Worm (Caenorhabditis elegans) whole organism, midembryonic: ENCODE measurements around the gene T10C6.15.

Experiments used
- T22C8.4 ChIP-seq: fragments of 200-800 bp; sonication (Bioruptor generic); IDR thresholded peaks from 2 replicates; pipeline ENCODE4 v1.3.6; 2022; ENCODE audit warnings: missing genetic modification characterization, missing compliant biosample characterization
- cog-1 ChIP-seq: sonication (generic microtip); optimal IDR thresholded peaks from 2 replicates; lab custom pipeline; 2016; ENCODE audit warnings: missing genetic modification characterization, missing compliant biosample characterization
- flt-1 ChIP-seq: fragments of 200-800 bp; sonication (Bioruptor generic); IDR thresholded peaks from 2 replicates; pipeline ENCODE4 v1.3.6; 2022; ENCODE audit warnings: missing genetic modification characterization, missing compliant biosample characterization
- klf-2 ChIP-seq: fragments of 200-800 bp; sonication (Bioruptor generic); conservative IDR thresholded peaks from 2 replicates; pipeline ENCODE4 v1.3.6; 2022; ENCODE audit warnings: missing genetic modification reagents, missing genetic modification characterization, missing compliant biosample characterization
- med-1 ChIP-seq: sonication (generic microtip); optimal IDR thresholded peaks from 2 replicates; lab custom pipeline; 2017; ENCODE audit warnings: missing genetic modification characterization, mild to moderate bottlenecking, missing compliant biosample characterization, antibody characterized with exemption, missing genetic modification reagents; ENCODE audit not compliant: insufficient read depth
- tab-1 ChIP-seq: fragments of 200-800 bp; sonication (Bioruptor generic); IDR thresholded peaks from 2 replicates; pipeline ENCODE4 v1.3.6; 2022; ENCODE audit warnings: missing genetic modification characterization, missing compliant biosample characterization

- no peak for TF ChIP-seq cog-1
- no peak for TF ChIP-seq klf-2
- no peak for TF ChIP-seq med-1 (GFP tag; lab: Kevin White, UChicago)
- TF ChIP-seq flt-1 (GFP tag; lab: Robert Waterston, UW), result no peak
- TF ChIP-seq tab-1 (GFP tag; lab: Robert Waterston, UW), result no peak
- no peak for TF ChIP-seq T22C8.4 (GFP tag; lab: Robert Waterston, UW)
These were observed 16.3 kb upstream of the T10C6.15 start, which contains the start of gene fbxa-100 for ce11 chrV:16061993-16062392.
